Worm (Caenorhabditis elegans): Measurements from ENCODE around the gene B0361.11.

DNA sequence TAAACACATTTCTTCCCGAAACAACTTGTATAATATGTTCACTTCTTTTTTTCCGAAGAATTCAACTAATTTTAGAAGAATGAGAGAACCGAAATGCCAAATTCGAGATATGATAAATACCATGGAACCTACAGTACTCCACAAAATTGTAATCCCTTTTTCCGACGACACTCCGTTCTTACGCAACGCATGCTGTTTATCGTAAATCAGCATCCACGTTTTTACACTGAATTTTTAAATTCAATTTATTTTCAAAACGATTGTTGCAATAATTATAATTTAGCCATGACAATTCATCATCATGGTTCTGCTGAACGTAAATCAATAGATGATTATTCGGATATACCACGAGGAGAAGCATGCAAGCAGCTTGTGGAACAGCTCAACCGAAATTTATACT lies 3.8 kb downstream of the B0361.11 start, which contains the start of gene B0361.3:
- TF ChIP-seq skn-1 (tag; optimal IDR thresholded peaks at IDR 0.05) (no peak), ceh-16 (tag; optimal IDR thresholded peaks at IDR 0.05) (no peak), ama-1 (optimal IDR thresholded peaks at IDR 0.05) (no peak), jun-1 (tag; optimal IDR thresholded peaks at IDR 0.05) (no peak), sea-2 (GFP tag; optimal IDR thresholded peaks at IDR 0.05) (no peak), nhr-12 (tag; optimal IDR thresholded peaks at IDR 0.05) (no peak), nhr-43 (tag; optimal IDR thresholded peaks at IDR 0.05; ENCODE audit: poor library complexity, severe bottlenecking) (no peak), nhr-28 (tag; optimal IDR thresholded peaks at IDR 0.05) (no peak)

Data from whole organism, L3 larva.